Worm (Caenorhabditis elegans) whole organism, L4 larva: ENCODE results near the gene rpoa-12.

Experiments
- F26F4.8 ChIP-seq: fragments of 200-800 bp; sonication (Bioruptor generic); conservative IDR thresholded peaks from 2 replicates; pipeline ENCODE4 v1.3.6; 2022; ENCODE audit warnings: missing genetic modification characterization, missing compliant biosample characterization
- F37D6.2 ChIP-seq: sonication (generic microtip); optimal IDR thresholded peaks from 2 replicates; lab custom pipeline; 2016; ENCODE audit warnings: mild to moderate bottlenecking, missing genetic modification characterization, missing compliant biosample characterization
- R02D3.7 ChIP-seq: fragments of 150-350 bp; sonication (generic microtip); optimal IDR thresholded peaks from 3 replicates; lab custom pipeline; 2014; ENCODE audit warnings: missing biosample characterization, missing genetic modification characterization
- T20F7.1 ChIP-seq: fragments of 200-800 bp; sonication (Bioruptor generic); optimal IDR thresholded peaks from 2 replicates; lab custom pipeline; 2018; ENCODE audit warnings: mild to moderate bottlenecking, missing genetic modification characterization, missing compliant biosample characterization
- ama-1 ChIP-seq: fragments of 150-350 bp; optimal IDR thresholded peaks from 2 replicates; lab custom pipeline; 2014; ENCODE audit warnings: inconsistent platforms, mixed read lengths
- arid-1 ChIP-seq: fragments of 200-800 bp; sonication (Bioruptor generic); conservative IDR thresholded peaks from 2 replicates; pipeline ENCODE4 v1.3.6; 2022; ENCODE audit warnings: missing genetic modification reagents, missing genetic modification characterization, missing compliant biosample characterization
- attf-4 ChIP-seq: sonication (generic microtip); optimal IDR thresholded peaks from 3 replicates; lab custom pipeline; 2017; ENCODE audit warnings: missing biosample characterization, missing genetic modification characterization
- ceh-20 ChIP-seq: fragments of 200-800 bp; sonication (Bioruptor generic); IDR thresholded peaks from 2 replicates; pipeline ENCODE4 v1.3.6; 2022; ENCODE audit warnings: missing genetic modification reagents, missing genetic modification characterization, missing compliant biosample characterization
- ceh-62 ChIP-seq: sonication (generic microtip); optimal IDR thresholded peaks from 2 replicates; lab custom pipeline; 2017; ENCODE audit warnings: missing biosample characterization, missing genetic modification characterization
- ceh-82 ChIP-seq: sonication (generic microtip); optimal IDR thresholded peaks from 2 replicates; lab custom pipeline; 2017; ENCODE audit warnings: missing biosample characterization, missing genetic modification characterization
- ces-1 ChIP-seq: fragments of 150-350 bp; sonication (generic microtip); optimal IDR thresholded peaks from 4 replicates; lab custom pipeline; 2014; ENCODE audit warnings: missing biosample characterization, missing genetic modification reagents, missing genetic modification characterization
- daf-19 ChIP-seq: fragments of 200-800 bp; sonication (Bioruptor generic); conservative IDR thresholded peaks from 2 replicates; pipeline ENCODE4 v1.3.6; 2022; ENCODE audit warnings: missing genetic modification characterization, missing compliant biosample characterization
- dmd-6 ChIP-seq: fragments of 200-800 bp; sonication (Bioruptor generic); IDR thresholded peaks from 2 replicates; pipeline ENCODE4 v1.3.6; 2022; ENCODE audit warnings: missing genetic modification reagents, missing genetic modification characterization, missing compliant biosample characterization
- dmd-8 ChIP-seq: fragments of 200-800 bp; sonication (Bioruptor generic); IDR thresholded peaks from 2 replicates; pipeline ENCODE4 v1.3.6; 2022; ENCODE audit warnings: missing genetic modification characterization, missing compliant biosample characterization
- dmd-9 ChIP-seq: fragments of 200-800 bp; sonication (Bioruptor generic); IDR thresholded peaks from 2 replicates; pipeline ENCODE4 v1.3.6; 2022; ENCODE audit warnings: missing genetic modification reagents, missing genetic modification characterization, missing compliant biosample characterization
- dpl-1 ChIP-seq: fragments of 150-350 bp; optimal IDR thresholded peaks from 2 replicates; lab custom pipeline; 2014; ENCODE audit warnings: missing biosample characterization, missing genetic modification reagents, missing genetic modification characterization
- dve-1 ChIP-seq: sonication (generic microtip); optimal IDR thresholded peaks from 2 replicates; lab custom pipeline; 2017; ENCODE audit warnings: antibody characterized with exemption, mild to moderate bottlenecking, missing genetic modification characterization, missing compliant biosample characterization; ENCODE audit not compliant: insufficient read depth
- egl-27 ChIP-seq: sonication (generic microtip); optimal IDR thresholded peaks from 3 replicates; lab custom pipeline; 2017; ENCODE audit warnings: missing biosample characterization, missing genetic modification reagents, missing genetic modification characterization
- egl-43 ChIP-seq: fragments of 200-800 bp; sonication (Bioruptor generic); IDR thresholded peaks from 2 replicates; pipeline ENCODE4 v1.3.6; 2022; ENCODE audit warnings: missing genetic modification reagents, missing genetic modification characterization, missing compliant biosample characterization
- fkh-10 ChIP-seq: fragments of 150-350 bp; optimal IDR thresholded peaks from 2 replicates; lab custom pipeline; 2014; ENCODE audit warnings: missing biosample characterization, missing genetic modification reagents, missing genetic modification characterization
- hlh-11 ChIP-seq: fragments of 200-800 bp; sonication (Bioruptor generic); optimal IDR thresholded peaks from 2 replicates; lab custom pipeline; 2018; ENCODE audit warnings: mild to moderate bottlenecking, missing genetic modification characterization, missing compliant biosample characterization
- hlh-30 ChIP-seq: sonication (generic microtip); optimal IDR thresholded peaks from 2 replicates; lab custom pipeline; 2017; ENCODE audit warnings: antibody characterized with exemption, mild to moderate bottlenecking, missing genetic modification characterization, missing compliant biosample characterization; ENCODE audit not compliant: insufficient read depth
- hmg-1.1 ChIP-seq: fragments of 200-800 bp; sonication (Bioruptor generic); IDR thresholded peaks from 2 replicates; pipeline ENCODE4 v1.3.6; 2022; ENCODE audit warnings: missing genetic modification reagents, missing genetic modification characterization, missing compliant biosample characterization
- lim-7 ChIP-seq: fragments of 200-800 bp; sonication (Bioruptor generic); IDR thresholded peaks from 2 replicates; pipeline ENCODE4 v1.3.6; 2022; ENCODE audit warnings: missing genetic modification characterization, missing compliant biosample characterization
- lin-1 ChIP-seq: fragments of 200-800 bp; sonication (Bioruptor generic); IDR thresholded peaks from 2 replicates; pipeline ENCODE4 v1.3.6; 2022; ENCODE audit warnings: missing genetic modification reagents, missing genetic modification characterization, missing compliant biosample characterization
- lin-13 ChIP-seq: fragments of 150-350 bp; optimal IDR thresholded peaks from 2 replicates; lab custom pipeline; 2014; ENCODE audit warnings: missing biosample characterization, missing genetic modification reagents, missing genetic modification characterization
- lin-39 ChIP-seq: fragments of 150-350 bp; optimal IDR thresholded peaks from 2 replicates; lab custom pipeline; 2014; ENCODE audit warnings: missing biosample characterization, missing genetic modification reagents, missing genetic modification characterization
- lir-3 ChIP-seq: sonication (generic microtip); optimal IDR thresholded peaks from 2 replicates; lab custom pipeline; 2016; ENCODE audit warnings: mild to moderate bottlenecking, missing genetic modification characterization, missing compliant biosample characterization
- mep-1 ChIP-seq: fragments of 150-350 bp; sonication (generic microtip); optimal IDR thresholded peaks from 3 replicates; lab custom pipeline; 2014; ENCODE audit warnings: missing biosample characterization, missing genetic modification characterization
- nhr-237 ChIP-seq: sonication (generic microtip); optimal IDR thresholded peaks from 2 replicates; lab custom pipeline; 2017; ENCODE audit warnings: missing biosample characterization, missing genetic modification characterization
- nhr-25 ChIP-seq: sonication (generic microtip); optimal IDR thresholded peaks from 2 replicates; lab custom pipeline; 2017; ENCODE audit warnings: missing genetic modification characterization, mild to moderate bottlenecking, missing compliant biosample characterization, antibody characterized with exemption, moderate library complexity, borderline replicate concordance; ENCODE audit not compliant: insufficient read depth
- nhr-28 ChIP-seq: fragments of 150-350 bp; optimal IDR thresholded peaks from 2 replicates; lab custom pipeline; 2014; ENCODE audit warnings: missing biosample characterization, missing genetic modification characterization
- nhr-48 ChIP-seq: sonication (generic microtip); optimal IDR thresholded peaks from 2 replicates; lab custom pipeline; 2016; ENCODE audit warnings: mild to moderate bottlenecking, missing genetic modification characterization, missing compliant biosample characterization
- nhr-6 ChIP-seq: fragments of 150-350 bp; optimal IDR thresholded peaks from 2 replicates; lab custom pipeline; 2014; ENCODE audit warnings: missing biosample characterization, missing genetic modification characterization
- nhr-77 ChIP-seq: fragments of 150-350 bp; optimal IDR thresholded peaks from 2 replicates; lab custom pipeline; 2014; ENCODE audit warnings: missing biosample characterization, missing genetic modification characterization
- php-3 ChIP-seq: fragments of 200-800 bp; sonication (Bioruptor generic); IDR thresholded peaks from 2 replicates; pipeline ENCODE4 v1.3.6; 2022; ENCODE audit warnings: missing genetic modification reagents, missing genetic modification characterization, missing compliant biosample characterization
- pqm-1 ChIP-seq: sonication (generic microtip); optimal IDR thresholded peaks from 2 replicates; lab custom pipeline; 2017; ENCODE audit warnings: missing biosample characterization, missing genetic modification characterization
- set-16 ChIP-seq: fragments of 200-800 bp; sonication (Bioruptor generic); IDR thresholded peaks from 2 replicates; pipeline ENCODE4 v1.3.6; 2022; ENCODE audit warnings: missing genetic modification reagents, missing genetic modification characterization, missing compliant biosample characterization
- snpc-1.2 ChIP-seq: fragments of 200-800 bp; sonication (Bioruptor generic); IDR thresholded peaks from 2 replicates; pipeline ENCODE4 v1.3.6; 2022; ENCODE audit warnings: missing genetic modification reagents, missing genetic modification characterization, missing compliant biosample characterization
- spr-1 ChIP-seq: sonication (generic microtip); optimal IDR thresholded peaks from 2 replicates; lab custom pipeline; 2016; ENCODE audit warnings: mild to moderate bottlenecking, missing genetic modification characterization, missing compliant biosample characterization
- unc-130 ChIP-seq: sonication (generic microtip); optimal IDR thresholded peaks from 2 replicates; lab custom pipeline; 2016; ENCODE audit warnings: missing genetic modification reagents, missing genetic modification characterization, missing compliant biosample characterization
- vab-7 ChIP-seq: fragments of 200-800 bp; sonication (Bioruptor generic); IDR thresholded peaks from 2 replicates; pipeline ENCODE4 v1.3.6; 2022; ENCODE audit warnings: missing genetic modification reagents, missing genetic modification characterization, missing compliant biosample characterization
- zag-1 ChIP-seq: fragments of 150-350 bp; optimal IDR thresholded peaks from 2 replicates; lab custom pipeline; 2014; ENCODE audit warnings: missing biosample characterization, missing genetic modification characterization
- zip-11 ChIP-seq: fragments of 200-800 bp; sonication (Bioruptor generic); IDR thresholded peaks from 2 replicates; pipeline ENCODE4 v1.3.6; 2022; ENCODE audit warnings: missing genetic modification characterization, missing compliant biosample characterization
- ztf-7 ChIP-seq: fragments of 150-350 bp; optimal IDR thresholded peaks from 2 replicates; lab custom pipeline; 2014; ENCODE audit warnings: missing biosample characterization, missing genetic modification characterization

rpoa-12 gene

ce11 chrV:14414964-14415564 lies 8.0 kb downstream of the rpoa-12 start, which contains the start of the genes nxf-1 and C15H11.11 (continued):
- TF ChIP-seq T20F7.1 (GFP tag; lab: Kevin White, UChicago) (peak; percentile 81), php-3 (GFP tag; lab: Robert Waterston, UW) (peak; percentile 75; the same call in 1 of the 2 replicates), lin-1 (GFP tag; lab: Robert Waterston, UW) (peak; percentile 62; the same call in 1 of the 2 replicates), vab-7 (no peak), lin-39 (tag; lab: Kevin White, UChicago) (no peak), daf-19 (GFP tag; lab: Robert Waterston, UW) (no peak), R02D3.7 (tag; lab: Kevin White, UChicago) (no peak), ceh-20 (GFP tag; lab: Robert Waterston, UW) (0 out of 2 replicates have a peak, but pooled peaks have one; percentile 28), ceh-82 (tag; lab: Kevin White, UChicago) (no peak), nhr-237 (tag; lab: Kevin White, UChicago) (no peak), zag-1 (no peak), ztf-7 (peak; percentile 74), nhr-48 (tag; lab: Kevin White, UChicago) (peak; percentile 40), snpc-1.2 (GFP tag; lab: Robert Waterston, UW) (no peak), set-16 (no peak), arid-1 (GFP tag; lab: Robert Waterston, UW) (peak; percentile 58; the same call in 1 of the 2 replicates), hlh-11 (tag; lab: Kevin White, UChicago) (peak; percentile 84), dmd-9 (GFP tag; lab: Robert Waterston, UW) (no peak), egl-43 (GFP tag; lab: Robert Waterston, UW) (no peak), egl-27 (tag; lab: Kevin White, UChicago) (no peak), dmd-8 (no peak), ama-1 (lab: Kevin White, UChicago) (peak; percentile 49), lim-7 (GFP tag; lab: Robert Waterston, UW) (no peak), lin-13 (no peak), hmg-1.1 (GFP tag; lab: Robert Waterston, UW) (peak; percentile 43; the same call in 1 of the 2 replicates), ces-1 (GFP tag; lab: Kevin White, UChicago) (no peak), dpl-1 (GFP tag; lab: Kevin White, UChicago) (peak; percentile 68), nhr-77 (tag; lab: Kevin White, UChicago) (peak; percentile 76), pqm-1 (peak; percentile 33), spr-1 (tag; lab: Kevin White, UChicago) (peak; percentile 35), F37D6.2 (no peak), fkh-10 (no peak), attf-4 (tag; lab: Kevin White, UChicago) (no peak), nhr-25 (tag; lab: Kevin White, UChicago) (no peak), ceh-62 (tag; lab: Kevin White, UChicago) (no peak), zip-11 (no peak), mep-1 (peak; percentile 78), F26F4.8 (no peak), unc-130 (GFP tag; lab: Kevin White, UChicago) (no peak)

ce11 chrV:14414032-14414431 lies 9.1 kb downstream of the rpoa-12 start:
- no peak for TF ChIP-seq lir-3 (tag; lab: Kevin White, UChicago)
- TF ChIP-seq F37D6.2, result no peak
- peak; percentile 14 for TF ChIP-seq hlh-30 (tag; lab: Kevin White, UChicago)
- peak; percentile 81 for TF ChIP-seq pqm-1
- TF ChIP-seq dmd-6 (GFP tag; lab: Robert Waterston, UW), result peak; percentile 66
- peak; percentile 55 for TF ChIP-seq nhr-28 (tag; lab: Kevin White, UChicago)
- TF ChIP-seq hlh-11 (tag; lab: Kevin White, UChicago), result peak; percentile 8
- TF ChIP-seq dve-1, result peak; percentile 61
- peak; percentile 81 for TF ChIP-seq nhr-6 (tag; lab: Kevin White, UChicago)
